Fruit fly (Drosophila melanogaster) whole organism, embryonic: Measurements from ENCODE around the gene Alg2.
A peak's percentile ranks its signal among the peaks of the same experiment; 100 is the strongest.

Experiments
- CG10147 ChIP-seq: fragments of 200-800 bp; sonication (Bioruptor generic); optimal IDR thresholded peaks from 2 replicates; lab custom pipeline; 2019; ENCODE audit warnings: missing biosample characterization, mild to moderate bottlenecking, missing genetic modification characterization, moderate library complexity
- CG10565 ChIP-seq: fragments of 200-800 bp; sonication (Bioruptor generic); optimal IDR thresholded peaks from 3 replicates; lab custom pipeline; 2016; ENCODE audit warnings: missing biosample characterization, mild to moderate bottlenecking, missing genetic modification characterization
- CG11504 ChIP-seq: fragments of 200-800 bp; sonication (Bioruptor generic); optimal IDR thresholded peaks from 3 replicates; lab custom pipeline; 2019; ENCODE audit warnings: missing biosample characterization, mild to moderate bottlenecking, missing genetic modification characterization, moderate library complexity
- CG12219 ChIP-seq: fragments of 200-800 bp; sonication (Bioruptor generic); optimal IDR thresholded peaks from 3 replicates; lab custom pipeline; 2018; ENCODE audit warnings: missing biosample characterization, mild to moderate bottlenecking, missing genetic modification characterization
- CG12744 ChIP-seq: fragments of 200-800 bp; sonication (Bioruptor generic); optimal IDR thresholded peaks from 2 replicates; lab custom pipeline; 2016; ENCODE audit warnings: missing biosample characterization, missing genetic modification characterization
- CG13775 ChIP-seq: fragments of 200-800 bp; sonication (Bioruptor generic); optimal IDR thresholded peaks from 3 replicates; lab custom pipeline; 2017; ENCODE audit warnings: missing biosample characterization, mild to moderate bottlenecking, missing genetic modification characterization
- CG17612 ChIP-seq: fragments of 200-800 bp; sonication (Bioruptor generic); IDR thresholded peaks from 2 replicates; pipeline ENCODE4 v1.3.6; 2022; ENCODE audit warnings: missing biosample characterization, missing genetic modification characterization
- CG18011 ChIP-seq: fragments of 200-800 bp; sonication (Bioruptor generic); optimal IDR thresholded peaks from 2 replicates; lab custom pipeline; 2017; ENCODE audit warnings: missing biosample characterization, missing genetic modification characterization, mild to moderate bottlenecking, moderate library complexity, missing genotype
- CG18764 ChIP-seq: fragments of 200-800 bp; sonication (Bioruptor generic); optimal IDR thresholded peaks from 3 replicates; lab custom pipeline; 2016; ENCODE audit warnings: missing biosample characterization, missing genetic modification characterization
- CG2199 ChIP-seq: fragments of 200-800 bp; sonication (Bioruptor generic); IDR thresholded peaks from 3 replicates; pipeline ENCODE4 v1.3.6; 2022; ENCODE audit warnings: missing biosample characterization, missing genetic modification characterization
- CG2678 ChIP-seq: fragments of 200-800 bp; sonication (Bioruptor generic); optimal IDR thresholded peaks from 3 replicates; lab custom pipeline; 2019; ENCODE audit warnings: missing biosample characterization, mild to moderate bottlenecking, missing genetic modification characterization, moderate library complexity
- CG2712 ChIP-seq: fragments of 200-800 bp; optimal IDR thresholded peaks from 3 replicates; lab custom pipeline; 2019; ENCODE audit warnings: missing biosample characterization, mild to moderate bottlenecking, missing genetic modification characterization, moderate library complexity
- CG30403 ChIP-seq: fragments of 200-800 bp; sonication (Bioruptor generic); optimal IDR thresholded peaks from 3 replicates; lab custom pipeline; 2016; ENCODE audit warnings: missing biosample characterization, missing genetic modification characterization
- CG4424 ChIP-seq: fragments of 200-800 bp; sonication (Bioruptor generic); optimal IDR thresholded peaks from 3 replicates; lab custom pipeline; 2016; ENCODE audit warnings: missing biosample characterization, missing genetic modification characterization
- CG4730 ChIP-seq: fragments of 200-800 bp; sonication (Bioruptor generic); IDR thresholded peaks from 2 replicates; pipeline ENCODE4 v1.3.6; 2022; ENCODE audit warnings: missing biosample characterization, missing genetic modification characterization
- CG6254 ChIP-seq: fragments of 200-800 bp; sonication (Bioruptor generic); optimal IDR thresholded peaks from 3 replicates; lab custom pipeline; 2017; ENCODE audit warnings: mild to moderate bottlenecking, missing biosample characterization, missing genetic modification reagents, missing genetic modification characterization
- CG6683 ChIP-seq: fragments of 200-800 bp; sonication (Bioruptor generic); optimal IDR thresholded peaks from 2 replicates; lab custom pipeline; 2017; ENCODE audit warnings: missing biosample characterization, mild to moderate bottlenecking, missing genetic modification characterization, missing genetic modification reagents
- CG6765 ChIP-seq: fragments of 200-800 bp; sonication (Bioruptor generic); optimal IDR thresholded peaks from 3 replicates; lab custom pipeline; 2017; ENCODE audit warnings: missing biosample characterization, mild to moderate bottlenecking, missing genetic modification characterization
- CG7928 ChIP-seq: fragments of 200-800 bp; sonication (Bioruptor generic); optimal IDR thresholded peaks from 2 replicates; lab custom pipeline; 2017; ENCODE audit warnings: missing biosample characterization, mild to moderate bottlenecking, missing genetic modification characterization
- CG8388 ChIP-seq: fragments of 200-800 bp; sonication (Bioruptor generic); optimal IDR thresholded peaks from 2 replicates; lab custom pipeline; 2019; ENCODE audit warnings: missing biosample characterization, mild to moderate bottlenecking, missing genetic modification characterization, moderate library complexity
- CG8765 ChIP-seq: fragments of 200-800 bp; sonication (Bioruptor generic); IDR thresholded peaks from 2 replicates; pipeline ENCODE4 v1.3.6; 2022; ENCODE audit warnings: missing biosample characterization, missing genetic modification characterization
- CG9876 ChIP-seq: fragments of 200-800 bp; sonication (Bioruptor generic); optimal IDR thresholded peaks from 2 replicates; lab custom pipeline; 2016; ENCODE audit warnings: missing biosample characterization, missing genetic modification characterization
- CHES-1-like ChIP-seq: fragments of 200-800 bp; sonication (Bioruptor generic); optimal IDR thresholded peaks from 2 replicates; lab custom pipeline; 2016; ENCODE audit warnings: missing biosample characterization, missing genetic modification characterization
- Dfd ChIP-seq, 2 experiments: fragments of >200 bp; optimal IDR thresholded peaks; 2 replicates each; lab custom pipeline; 2017; ENCODE audit warnings: missing biosample characterization in 2 of 2, missing genetic modification characterization in 2 of 2
- Med ChIP-seq: fragments of 200-800 bp; sonication (Bioruptor generic); peaks from one replicate; lab custom pipeline; 2016; ENCODE audit warnings: missing biosample characterization, missing genetic modification characterization, mild to moderate bottlenecking, inconsistent platforms, moderate library complexity
- Meics ChIP-seq: fragments of 200-800 bp; sonication (Bioruptor generic); optimal IDR thresholded peaks from 2 replicates; lab custom pipeline; 2017; ENCODE audit warnings: missing biosample characterization, mild to moderate bottlenecking, missing genetic modification characterization
- Oli ChIP-seq: fragments of 200-800 bp; sonication (Bioruptor generic); optimal IDR thresholded peaks from 2 replicates; lab custom pipeline; 2018; ENCODE audit warnings: missing biosample characterization, mild to moderate bottlenecking, missing genetic modification characterization, moderate library complexity
- Pdp1 ChIP-seq, 2 experiments: fragments of 200-800 bp; sonication (Bioruptor generic); optimal IDR thresholded peaks; 3 replicates each; lab custom pipeline; 2016; ENCODE audit warnings: missing biosample characterization in 2 of 2, missing genetic modification characterization in 2 of 2, mild to moderate bottlenecking in 1 of 2, moderate library complexity in 1 of 2
- Ptx1 ChIP-seq: fragments of 200-800 bp; sonication (Bioruptor generic); IDR thresholded peaks from 2 replicates; pipeline ENCODE4 v1.3.6; 2022; ENCODE audit warnings: missing biosample characterization, missing genetic modification characterization
- Scr ChIP-seq: fragments of 200-800 bp; sonication (Bioruptor generic); IDR thresholded peaks from 2 replicates; pipeline ENCODE4 v1.3.6; 2022; ENCODE audit warnings: missing biosample characterization, missing genetic modification characterization; ENCODE audit not compliant: partially characterized antibody
- Spps ChIP-seq: fragments of 200-800 bp; sonication (Bioruptor generic); optimal IDR thresholded peaks from 2 replicates; lab custom pipeline; 2018; ENCODE audit warnings: missing biosample characterization, mild to moderate bottlenecking, missing genetic modification characterization
- Taf1 ChIP-seq: fragments of 200-800 bp; sonication (Bioruptor generic); IDR thresholded peaks from 2 replicates; pipeline ENCODE4 v1.3.6; 2022; ENCODE audit warnings: missing biosample characterization, missing genetic modification characterization
- Tbp ChIP-seq: fragments of >200 bp; optimal IDR thresholded peaks from 2 replicates; lab custom pipeline; 2018; ENCODE audit warnings: missing biosample characterization, missing genetic modification characterization
- Vsx1 ChIP-seq: fragments of 200-800 bp; sonication (Bioruptor generic); optimal IDR thresholded peaks from 2 replicates; lab custom pipeline; 2017; ENCODE audit warnings: missing biosample characterization, mild to moderate bottlenecking, missing genetic modification characterization, missing genetic modification reagents
- abd-A ChIP-seq: fragments of 200-800 bp; sonication (Bioruptor generic); optimal IDR thresholded peaks from 3 replicates; lab custom pipeline; 2019; ENCODE audit warnings: missing biosample characterization, mild to moderate bottlenecking, missing genetic modification characterization, moderate library complexity
- ato ChIP-seq: fragments of 200-800 bp; sonication (Bioruptor generic); IDR thresholded peaks from 2 replicates; pipeline ENCODE4 v1.3.6; 2022; ENCODE audit warnings: missing biosample characterization, missing genetic modification characterization; ENCODE audit not compliant: partially characterized antibody
- croc ChIP-seq: fragments of 200-800 bp; sonication (Bioruptor generic); conservative IDR thresholded peaks from 3 replicates; pipeline ENCODE4 v1.3.6; 2022; ENCODE audit warnings: missing biosample characterization, missing genetic modification characterization
- danr ChIP-seq: fragments of 200-800 bp; sonication (Bioruptor generic); IDR thresholded peaks from 2 replicates; pipeline ENCODE4 v1.3.6; 2022; ENCODE audit warnings: missing biosample characterization, missing genetic modification characterization
- dm ChIP-seq: fragments of 200-800 bp; sonication (Bioruptor generic); optimal IDR thresholded peaks from 3 replicates; lab custom pipeline; 2016; ENCODE audit warnings: missing biosample characterization, missing genetic modification characterization
- en ChIP-seq: fragments of 200-800 bp; sonication (Bioruptor generic); optimal IDR thresholded peaks from 2 replicates; lab custom pipeline; 2016; ENCODE audit warnings: missing biosample characterization, missing genetic modification characterization
- grn ChIP-seq: fragments of 200-800 bp; sonication (Bioruptor generic); optimal IDR thresholded peaks from 3 replicates; lab custom pipeline; 2017; ENCODE audit warnings: missing biosample characterization, missing genetic modification characterization
- hb ChIP-seq: fragments of 200-800 bp; sonication (Bioruptor generic); IDR thresholded peaks from 3 replicates; pipeline ENCODE4 v1.3.6; 2022; ENCODE audit warnings: missing biosample characterization, missing genetic modification characterization; ENCODE audit not compliant: partially characterized antibody
- lbe ChIP-seq: fragments of 200-800 bp; sonication (Bioruptor generic); optimal IDR thresholded peaks from 2 replicates; lab custom pipeline; 2016; ENCODE audit warnings: missing biosample characterization, mild to moderate bottlenecking, missing genetic modification characterization
- pho ChIP-seq: fragments of 200-800 bp; sonication (Bioruptor generic); optimal IDR thresholded peaks from 2 replicates; lab custom pipeline; 2016; ENCODE audit warnings: missing biosample characterization, missing genetic modification characterization
- psq ChIP-seq: fragments of 200-800 bp; sonication (Bioruptor generic); optimal IDR thresholded peaks from 2 replicates; lab custom pipeline; 2017; ENCODE audit warnings: missing biosample characterization, missing genetic modification characterization
- ranshi ChIP-seq: fragments of 200-800 bp; sonication (Bioruptor generic); IDR thresholded peaks from 2 replicates; pipeline ENCODE4 v1.3.6; 2022; ENCODE audit warnings: missing biosample characterization, missing genetic modification characterization
- sima ChIP-seq: fragments of 200-800 bp; sonication (Bioruptor generic); optimal IDR thresholded peaks from 2 replicates; lab custom pipeline; 2016; ENCODE audit warnings: missing biosample characterization, missing genetic modification characterization
- sqz ChIP-seq: fragments of 200-800 bp; sonication (Bioruptor generic); optimal IDR thresholded peaks from 3 replicates; lab custom pipeline; 2018; ENCODE audit warnings: missing biosample characterization, mild to moderate bottlenecking, missing genetic modification characterization
- tll ChIP-seq, 2 experiments: fragments of 200-800 bp in 1 of 2; fragments of >200 bp in 1 of 2; sonication (Bioruptor generic) in 1 of 2; optimal IDR thresholded peaks; 2 replicates each; lab custom pipeline; 2017 to 2019; ENCODE audit warnings: missing biosample characterization in 2 of 2, missing genetic modification characterization in 2 of 2, mild to moderate bottlenecking in 1 of 2, moderate library complexity in 1 of 2
- ttk ChIP-seq: fragments of 200-800 bp; sonication (Bioruptor generic); IDR thresholded peaks from 2 replicates; pipeline ENCODE4 v2.1.2; 2022; ENCODE audit warnings: missing biosample characterization, missing genetic modification characterization
- usp ChIP-seq: fragments of >200 bp; optimal IDR thresholded peaks from 2 replicates; lab custom pipeline; 2017; ENCODE audit warnings: missing biosample characterization, missing genetic modification characterization

The Alg2 gene

DNA sequence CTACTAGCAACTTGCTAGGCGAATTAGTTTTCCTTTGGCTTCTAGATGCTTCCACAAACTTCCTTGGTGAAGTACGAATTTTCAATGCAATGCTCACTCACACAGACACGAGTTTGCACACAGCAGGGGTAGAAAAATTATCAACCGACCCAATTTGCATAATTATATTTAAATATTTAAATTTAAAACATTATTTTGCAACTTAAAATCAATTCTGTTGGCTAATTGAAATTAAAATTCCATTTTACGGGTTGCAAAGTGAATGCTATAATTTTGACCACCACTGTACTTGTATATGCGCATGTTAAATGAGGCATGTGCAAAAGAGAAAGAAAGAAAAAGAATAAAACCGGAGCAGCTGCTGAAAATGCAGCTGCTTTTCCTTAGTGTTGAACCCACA, 50.5 kb downstream of the Alg2 start (continued):
- TF ChIP-seq CG2199 (GFP tag; lab: Robert Waterston, UW) (peak; percentile 94), danr (GFP tag; lab: Robert Waterston, UW) (peak; percentile 85), Dfd (GFP tag; optimal IDR thresholded peaks at IDR 0.05; lab: Kevin White, UChicago) (no peak), CG12744 (GFP tag; lab: Kevin White, UChicago) (peak; percentile 3), CG18764 (GFP tag; lab: Kevin White, UChicago) (peak; percentile 85), Oli (tag; lab: Kevin White, UChicago) (peak; percentile 93), CG6765 (GFP tag; lab: Kevin White, UChicago) (peak; percentile 86), ttk (GFP tag; lab: Robert Waterston, UW) (peak; percentile 91), CG10147 (GFP tag; lab: Kevin White, UChicago) (peak; percentile 93), Tbp (GFP tag; lab: Kevin White, UChicago) (no peak), Taf1 (GFP tag; lab: Robert Waterston, UW) (peak; percentile 77), CG17612 (peak; percentile 70), CG6254 (peak; percentile 93), CG12219 (GFP tag; lab: Kevin White, UChicago) (peak; percentile 92), abd-A (tag; lab: Kevin White, UChicago) (peak; percentile 41), CG30403 (peak; percentile 85), tll (GFP tag; optimal IDR thresholded peaks at IDR 0.05; lab: Kevin White, UChicago) (peak in 1 of 2 experiments; percentile 19), hb (GFP tag; lab: Robert Waterston, UW) (no peak), pho (GFP tag; lab: Kevin White, UChicago) (peak; percentile 29), CG9876 (GFP tag; lab: Kevin White, UChicago) (no peak), Ptx1 (GFP tag; lab: Robert Waterston, UW) (peak; percentile 95), grn (GFP tag; lab: Kevin White, UChicago) (peak; percentile 20), CG2678 (tag; lab: Kevin White, UChicago) (peak; percentile 96), Med (GFP tag; lab: Kevin White, UChicago) (peak; percentile 91), CG8388 (peak; percentile 95), psq (GFP tag; lab: Kevin White, UChicago) (peak; percentile 75), CHES-1-like (GFP tag; lab: Kevin White, UChicago) (peak; percentile 11), dm (GFP tag; lab: Kevin White, UChicago) (no peak), CG4424 (GFP tag; lab: Kevin White, UChicago) (peak; percentile 88), sqz (GFP tag; lab: Kevin White, UChicago) (no peak), CG13775 (GFP tag; lab: Kevin White, UChicago) (peak; percentile 88), CG7928 (GFP tag; lab: Kevin White, UChicago) (peak; percentile 50), lbe (GFP tag; lab: Kevin White, UChicago) (peak; percentile 94), CG2712 (tag; lab: Kevin White, UChicago) (peak; percentile 95), croc (GFP tag; lab: Robert Waterston, UW) (peak; percentile 88), Scr (no peak), CG11504 (tag; lab: Kevin White, UChicago) (peak; percentile 95), en (GFP tag; lab: Kevin White, UChicago) (peak; percentile 24), CG18011 (GFP tag; lab: Kevin White, UChicago) (peak; percentile 70), Meics (GFP tag; lab: Kevin White, UChicago) (peak; percentile 94), CG10565 (GFP tag; lab: Kevin White, UChicago) (peak; percentile 57), ranshi (GFP tag; lab: Robert Waterston, UW) (peak; percentile 95), Spps (peak; percentile 89), CG8765 (GFP tag; lab: Robert Waterston, UW) (peak; percentile 81), Pdp1 (GFP tag; optimal IDR thresholded peaks at IDR 0.05; lab: Kevin White, UChicago) (peak; percentile 55), usp (GFP tag; lab: Kevin White, UChicago) (no peak), ato (GFP tag; lab: Robert Waterston, UW) (no peak), CG4730 (peak; percentile 90), sima (no peak), CG6683 (GFP tag; lab: Kevin White, UChicago) (peak; percentile 86), Vsx1 (GFP tag; lab: Kevin White, UChicago) (peak; percentile 86)
